Worm (Caenorhabditis elegans) whole organism, late embryonic: ENCODE results near the gene asp-12.

ENCODE experiments used
- C08G9.2 ChIP-seq: sonication (generic microtip); optimal IDR thresholded peaks from 2 replicates; lab custom pipeline; 2016; ENCODE audit warnings: mild to moderate bottlenecking, missing genetic modification characterization, moderate library complexity, missing compliant biosample characterization
- F13H6.1 ChIP-seq: sonication (generic microtip); optimal IDR thresholded peaks from 2 replicates; lab custom pipeline; 2016; ENCODE audit warnings: missing genetic modification characterization, missing compliant biosample characterization
- K09A11.1 ChIP-seq: sonication (generic microtip); optimal IDR thresholded peaks from 2 replicates; lab custom pipeline; 2017; ENCODE audit warnings: antibody characterized with exemption, mild to moderate bottlenecking, missing genetic modification characterization, missing compliant biosample characterization; ENCODE audit not compliant: insufficient read depth
- Y22D7AL.16 ChIP-seq: sonication (generic microtip); optimal IDR thresholded peaks from 2 replicates; lab custom pipeline; 2016; ENCODE audit warnings: missing genetic modification characterization, missing compliant biosample characterization
- ama-1 ChIP-seq: fragments of 150-350 bp; optimal IDR thresholded peaks from 2 replicates; lab custom pipeline; 2014
- ceh-18 ChIP-seq: sonication (generic microtip); optimal IDR thresholded peaks from 2 replicates; lab custom pipeline; 2016; ENCODE audit warnings: missing genetic modification characterization, missing compliant biosample characterization
- ceh-30 ChIP-seq: fragments of 150-350 bp; optimal IDR thresholded peaks from 2 replicates; lab custom pipeline; 2014; ENCODE audit warnings: missing biosample characterization, missing genetic modification characterization
- che-1 ChIP-seq: sonication (generic microtip); optimal IDR thresholded peaks from 2 replicates; lab custom pipeline; 2016; ENCODE audit warnings: mild to moderate bottlenecking, missing genetic modification characterization, missing compliant biosample characterization
- elt-2 ChIP-seq: sonication (generic microtip); optimal IDR thresholded peaks from 2 replicates; lab custom pipeline; 2016; ENCODE audit warnings: missing genetic modification reagents, missing genetic modification characterization, missing compliant biosample characterization
- elt-4 ChIP-seq: sonication (generic microtip); optimal IDR thresholded peaks from 2 replicates; lab custom pipeline; 2016; ENCODE audit warnings: missing genetic modification characterization, missing compliant biosample characterization
- ets-4 ChIP-seq: sonication (generic microtip); optimal IDR thresholded peaks from 2 replicates; lab custom pipeline; 2016; ENCODE audit warnings: missing genetic modification characterization, missing compliant biosample characterization
- eyg-1 ChIP-seq: sonication (generic microtip); optimal IDR thresholded peaks from 2 replicates; lab custom pipeline; 2016; ENCODE audit warnings: missing genotype, missing genetic modification characterization, missing compliant biosample characterization
- fax-1 ChIP-seq: sonication (generic microtip); optimal IDR thresholded peaks from 2 replicates; lab custom pipeline; 2016; ENCODE audit warnings: missing genotype, missing genetic modification characterization, missing compliant biosample characterization
- fkh-10 ChIP-seq: fragments of 150-350 bp; optimal IDR thresholded peaks from 2 replicates; lab custom pipeline; 2014; ENCODE audit warnings: missing biosample characterization, missing genetic modification reagents, missing genetic modification characterization
- fkh-6 ChIP-seq: sonication (generic microtip); optimal IDR thresholded peaks from 2 replicates; lab custom pipeline; 2016; ENCODE audit warnings: missing genetic modification characterization, missing compliant biosample characterization
- hlh-13 ChIP-seq: fragments of 200-800 bp; sonication (Bioruptor generic); optimal IDR thresholded peaks from 2 replicates; lab custom pipeline; 2018; ENCODE audit warnings: mild to moderate bottlenecking, missing genetic modification characterization, missing compliant biosample characterization
- hlh-6 ChIP-seq: sonication (generic microtip); optimal IDR thresholded peaks from 2 replicates; lab custom pipeline; 2016; ENCODE audit warnings: missing genotype, missing genetic modification characterization, missing compliant biosample characterization
- lin-11 ChIP-seq: fragments of 200-800 bp; sonication (Bioruptor generic); optimal IDR thresholded peaks from 2 replicates; lab custom pipeline; 2018; ENCODE audit warnings: mild to moderate bottlenecking, missing genetic modification characterization, missing compliant biosample characterization
- madf-2 ChIP-seq: sonication (generic microtip); optimal IDR thresholded peaks from 2 replicates; lab custom pipeline; 2017; ENCODE audit warnings: missing genetic modification characterization, missing compliant biosample characterization
- mec-3 ChIP-seq: sonication (generic microtip); optimal IDR thresholded peaks from 2 replicates; lab custom pipeline; 2016; ENCODE audit warnings: borderline replicate concordance, missing genetic modification characterization, missing compliant biosample characterization
- nfya-1 ChIP-seq: sonication (generic microtip); optimal IDR thresholded peaks from 2 replicates; lab custom pipeline; 2017; ENCODE audit warnings: missing genetic modification characterization, mild to moderate bottlenecking, missing compliant biosample characterization, antibody characterized with exemption, moderate library complexity
- nhr-232 ChIP-seq: sonication (generic microtip); optimal IDR thresholded peaks from 2 replicates; lab custom pipeline; 2016; ENCODE audit warnings: missing genetic modification characterization, missing compliant biosample characterization
- pag-3 ChIP-seq: sonication (generic microtip); optimal IDR thresholded peaks from 2 replicates; lab custom pipeline; 2016; ENCODE audit warnings: missing compliant biosample characterization, missing genetic modification characterization, borderline replicate concordance
- pat-9 ChIP-seq: fragments of 200-800 bp; sonication (Bioruptor generic); optimal IDR thresholded peaks from 2 replicates; lab custom pipeline; 2018; ENCODE audit warnings: mild to moderate bottlenecking, missing genetic modification characterization, moderate library complexity, missing compliant biosample characterization
- pha-4 ChIP-seq: fragments of 150-350 bp; optimal IDR thresholded peaks from 2 replicates; lab custom pipeline; 2018; ENCODE audit warnings: missing biosample characterization, missing genetic modification reagents, missing genetic modification characterization
- pqm-1 ChIP-seq: sonication (generic microtip); optimal IDR thresholded peaks from 2 replicates; lab custom pipeline; 2016; ENCODE audit warnings: missing genetic modification characterization, missing compliant biosample characterization
- rnt-1 ChIP-seq: sonication (generic microtip); optimal IDR thresholded peaks from 2 replicates; lab custom pipeline; 2016; ENCODE audit warnings: missing genetic modification characterization, missing compliant biosample characterization
- sdc-2 ChIP-seq: sonication (generic microtip); optimal IDR thresholded peaks from 2 replicates; lab custom pipeline; 2016; ENCODE audit warnings: missing genotype, missing genetic modification characterization, missing compliant biosample characterization
- sox-2 ChIP-seq: fragments of 200-800 bp; sonication (Bioruptor generic); IDR thresholded peaks from 2 replicates; pipeline ENCODE4 v1.3.6; 2022; ENCODE audit warnings: missing genetic modification reagents, missing genetic modification characterization, missing compliant biosample characterization
- sox-4 ChIP-seq: sonication (generic microtip); optimal IDR thresholded peaks from 2 replicates; lab custom pipeline; 2017; ENCODE audit warnings: mild to moderate bottlenecking, missing genetic modification characterization, inconsistent platforms, missing compliant biosample characterization
- syd-9 ChIP-seq: sonication (generic microtip); optimal IDR thresholded peaks from 2 replicates; lab custom pipeline; 2016; ENCODE audit warnings: mild to moderate bottlenecking, missing genetic modification characterization, moderate library complexity, missing compliant biosample characterization
- ttx-3 ChIP-seq: sonication (generic microtip); optimal IDR thresholded peaks from 2 replicates; lab custom pipeline; 2016; ENCODE audit warnings: missing genetic modification reagents, missing genetic modification characterization, missing compliant biosample characterization
- unc-3 ChIP-seq, 2 experiments: fragments of 200-800 bp in 1 of 2; sonication (Bioruptor generic) in 1 of 2; sonication (generic microtip) in 1 of 2; conservative IDR thresholded peaks in 1 of 2; optimal IDR thresholded peaks in 1 of 2; 2 replicates each; pipeline versions ENCODE4 v1.3.6 to Lab custom; 2016 to 2022; ENCODE audit warnings: missing compliant biosample characterization in 2 of 2, missing genetic modification characterization in 2 of 2, missing genetic modification reagents in 1 of 2
- unc-42 ChIP-seq: sonication (generic microtip); optimal IDR thresholded peaks from 2 replicates; lab custom pipeline; 2016; ENCODE audit warnings: missing genotype, missing genetic modification characterization, missing compliant biosample characterization
- zip-5 ChIP-seq: sonication (generic microtip); optimal IDR thresholded peaks from 2 replicates; lab custom pipeline; 2016; ENCODE audit warnings: missing genetic modification characterization, missing compliant biosample characterization

Gene asp-12

ce11 chrV:8291764-8292163, 22.8 kb downstream of the asp-12 start, which contains the start of gene srg-33:
TSS of gene srg-33 (plus strand) at chrV:8292064.
- TF ChIP-seq fkh-6 (tag; lab: Kevin White, UChicago) (no peak), sox-4 (tag; lab: Kevin White, UChicago) (no peak), F13H6.1 (no peak), fax-1 (tag; lab: Kevin White, UChicago) (no peak), pqm-1 (no peak), pag-3 (tag; lab: Kevin White, UChicago) (no peak), pha-4 (no peak), pat-9 (tag; lab: Kevin White, UChicago) (no peak), syd-9 (tag; lab: Kevin White, UChicago) (no peak), elt-2 (tag; lab: Kevin White, UChicago) (no peak), C08G9.2 (tag; lab: Kevin White, UChicago) (no peak), nhr-232 (tag; lab: Kevin White, UChicago) (no peak), sox-2 (GFP tag; lab: Robert Waterston, UW) (no peak), fkh-10 (GFP tag; lab: Kevin White, UChicago) (no peak), ttx-3 (no peak), che-1 (tag; lab: Kevin White, UChicago) (no peak), zip-5 (tag; lab: Kevin White, UChicago) (no peak), ama-1 (no peak), ceh-18 (tag; lab: Kevin White, UChicago) (no peak), hlh-6 (tag; lab: Kevin White, UChicago) (no peak)

ce11 chrV:8295866-8296265, 26.9 kb downstream of the asp-12 start, which contains the start of gene smex-1:
TSS of gene smex-1 (minus strand) at chrV:8295966.
- TF ChIP-seq pat-9 (tag; lab: Kevin White, UChicago), result no peak
- no peak for TF ChIP-seq sdc-2 (tag; lab: Kevin White, UChicago)
- TF ChIP-seq nfya-1 (tag; lab: Kevin White, UChicago), result no peak
- TF ChIP-seq unc-3 (GFP tag; conservative IDR thresholded peaks at IDR 0.05; lab: Robert Waterston, UW), result no peak
- no peak for TF ChIP-seq unc-3 (tag; optimal IDR thresholded peaks at IDR 0.05; lab: Kevin White, UChicago)
- no peak for TF ChIP-seq madf-2 (tag; lab: Kevin White, UChicago)
- no peak for TF ChIP-seq sox-4 (tag; lab: Kevin White, UChicago)
- no peak for TF ChIP-seq ceh-30 (tag; lab: Kevin White, UChicago)
- no peak for TF ChIP-seq Y22D7AL.16 (tag; lab: Kevin White, UChicago)
- no peak for TF ChIP-seq zip-5 (tag; lab: Kevin White, UChicago)
- TF ChIP-seq pag-3 (tag; lab: Kevin White, UChicago), result no peak
- TF ChIP-seq, all 69 proteins: peak for 0

- TF ChIP-seq hlh-6 (tag; lab: Kevin White, UChicago), result no peak
- no peak for TF ChIP-seq K09A11.1 (tag; lab: Kevin White, UChicago)
- no peak for TF ChIP-seq rnt-1 (tag; lab: Kevin White, UChicago)
- no peak for TF ChIP-seq hlh-13 (GFP tag; lab: Kevin White, UChicago)
- TF ChIP-seq pha-4, result no peak
- no peak for TF ChIP-seq Y22D7AL.16 (tag; lab: Kevin White, UChicago)
- no peak for TF ChIP-seq che-1 (tag; lab: Kevin White, UChicago)
- no peak for TF ChIP-seq eyg-1 (tag; lab: Kevin White, UChicago)
- TF ChIP-seq ets-4 (tag; lab: Kevin White, UChicago), result no peak
- no peak for TF ChIP-seq nfya-1 (tag; lab: Kevin White, UChicago)
- TF ChIP-seq elt-4 (tag; lab: Kevin White, UChicago), result no peak
These were observed 28.5 kb downstream of the asp-12 start, which contains the start of gene W02D7.4 for ce11 chrV:8297504-8297903. TSS of gene W02D7.4 (minus strand) at chrV:8297604.

- TF ChIP-seq C08G9.2 (tag; lab: Kevin White, UChicago) (no peak), unc-42 (no peak), syd-9 (tag; lab: Kevin White, UChicago) (no peak), Y22D7AL.16 (tag; lab: Kevin White, UChicago) (no peak), lin-11 (tag; lab: Kevin White, UChicago) (no peak), eyg-1 (tag; lab: Kevin White, UChicago) (no peak), mec-3 (no peak), elt-4 (tag; lab: Kevin White, UChicago) (no peak)
These were observed 30.3 kb downstream of the asp-12 start, which contains the start of gene W02D7.5 for ce11 chrV:8299191-8299854. TSS of gene W02D7.5 (minus strand) at chrV:8299241.
